Worm (Caenorhabditis elegans) whole organism, L4 larva: ENCODE data around the gene str-39.
A peak's percentile ranks its signal among the peaks of the same experiment; 100 is the strongest.

Experiments
- Y5F2A.4 ChIP-seq: fragments of 200-800 bp; sonication (Bioruptor generic); optimal IDR thresholded peaks from 2 replicates; lab custom pipeline; 2018; ENCODE audit warnings: mild to moderate bottlenecking, missing genetic modification characterization, missing compliant biosample characterization
- ZK546.5 ChIP-seq, 2 experiments: sonication (generic microtip); optimal IDR thresholded peaks; 2 replicates each; lab custom pipeline; 2017; ENCODE audit warnings: missing biosample characterization in 2 of 2, missing genetic modification characterization in 2 of 2
- aha-1 ChIP-seq: fragments of 150-350 bp; peaks from one replicate; lab custom pipeline; 2014; ENCODE audit warnings: missing biosample characterization, missing genetic modification characterization
- attf-4 ChIP-seq: sonication (generic microtip); optimal IDR thresholded peaks from 3 replicates; lab custom pipeline; 2017; ENCODE audit warnings: missing biosample characterization, missing genetic modification characterization
- ceh-20 ChIP-seq: fragments of 200-800 bp; sonication (Bioruptor generic); IDR thresholded peaks from 2 replicates; pipeline ENCODE4 v1.3.6; 2022; ENCODE audit warnings: missing genetic modification reagents, missing genetic modification characterization, missing compliant biosample characterization
- ceh-28 ChIP-seq: fragments of 150-350 bp; optimal IDR thresholded peaks from 2 replicates; lab custom pipeline; 2014; ENCODE audit warnings: missing biosample characterization, missing genetic modification reagents, missing genetic modification characterization
- ceh-32 ChIP-seq: sonication (generic microtip); optimal IDR thresholded peaks from 2 replicates; lab custom pipeline; 2016; ENCODE audit warnings: mild to moderate bottlenecking, missing genetic modification characterization, missing compliant biosample characterization; ENCODE audit not compliant: poor library complexity
- ceh-44 ChIP-seq: fragments of 200-800 bp; sonication (Bioruptor generic); IDR thresholded peaks from 2 replicates; pipeline ENCODE4 v1.3.6; 2022; ENCODE audit warnings: missing genetic modification reagents, missing genetic modification characterization, missing compliant biosample characterization
- ceh-62 ChIP-seq: sonication (generic microtip); optimal IDR thresholded peaks from 2 replicates; lab custom pipeline; 2017; ENCODE audit warnings: missing biosample characterization, missing genetic modification characterization
- ces-1 ChIP-seq: fragments of 150-350 bp; sonication (generic microtip); optimal IDR thresholded peaks from 4 replicates; lab custom pipeline; 2014; ENCODE audit warnings: missing biosample characterization, missing genetic modification reagents, missing genetic modification characterization
- daf-12 ChIP-seq: fragments of 150-350 bp; optimal IDR thresholded peaks from 2 replicates; lab custom pipeline; 2014; ENCODE audit warnings: missing biosample characterization, missing genetic modification reagents, missing genetic modification characterization
- dmd-8 ChIP-seq: fragments of 200-800 bp; sonication (Bioruptor generic); IDR thresholded peaks from 2 replicates; pipeline ENCODE4 v1.3.6; 2022; ENCODE audit warnings: missing genetic modification characterization, missing compliant biosample characterization
- duxl-1 ChIP-seq: sonication (generic microtip); optimal IDR thresholded peaks from 2 replicates; lab custom pipeline; 2016; ENCODE audit warnings: mild to moderate bottlenecking, missing genetic modification characterization, moderate library complexity, missing compliant biosample characterization; ENCODE audit not compliant: poor library complexity
- hif-1 ChIP-seq, 2 experiments: sonication (generic microtip); optimal IDR thresholded peaks; 2 replicates each; lab custom pipeline; 2016 to 2017; ENCODE audit warnings: missing compliant biosample characterization in 2 of 2, missing genetic modification characterization in 2 of 2, missing genetic modification reagents in 2 of 2, missing genotype in 2 of 2, mild to moderate bottlenecking in 1 of 2
- hlh-11 ChIP-seq: fragments of 200-800 bp; sonication (Bioruptor generic); optimal IDR thresholded peaks from 2 replicates; lab custom pipeline; 2018; ENCODE audit warnings: mild to moderate bottlenecking, missing genetic modification characterization, missing compliant biosample characterization
- jun-1 ChIP-seq: fragments of 150-350 bp; optimal IDR thresholded peaks from 2 replicates; lab custom pipeline; 2014; ENCODE audit warnings: missing biosample characterization, missing genetic modification reagents, missing genetic modification characterization
- lin-13 ChIP-seq: fragments of 150-350 bp; optimal IDR thresholded peaks from 2 replicates; lab custom pipeline; 2014; ENCODE audit warnings: missing biosample characterization, missing genetic modification reagents, missing genetic modification characterization
- lin-38 ChIP-seq: fragments of 200-800 bp; sonication (Bioruptor generic); IDR thresholded peaks from 2 replicates; pipeline ENCODE4 v1.3.6; 2022; ENCODE audit warnings: missing genetic modification reagents, missing genetic modification characterization, missing compliant biosample characterization
- lir-3 ChIP-seq: sonication (generic microtip); optimal IDR thresholded peaks from 2 replicates; lab custom pipeline; 2016; ENCODE audit warnings: mild to moderate bottlenecking, missing genetic modification characterization, missing compliant biosample characterization
- madf-5 ChIP-seq, 2 experiments: fragments of 200-800 bp; sonication (Bioruptor generic); IDR thresholded peaks; 2 replicates each; pipeline ENCODE4 v1.3.6; 2022; ENCODE audit warnings: missing compliant biosample characterization in 2 of 2, missing genetic modification characterization in 2 of 2
- mxl-2 ChIP-seq: fragments of 200-800 bp; sonication (Bioruptor generic); conservative IDR thresholded peaks from 2 replicates; pipeline ENCODE4 v1.3.6; 2022; ENCODE audit warnings: missing genetic modification reagents, missing genetic modification characterization, missing compliant biosample characterization
- nhr-102 ChIP-seq: sonication (generic microtip); optimal IDR thresholded peaks from 2 replicates; lab custom pipeline; 2016; ENCODE audit warnings: mild to moderate bottlenecking, missing genetic modification characterization, moderate library complexity, missing compliant biosample characterization
- pha-4 ChIP-seq, 2 experiments: fragments of 150-350 bp in 1 of 2; fragments of 200-800 bp in 1 of 2; sonication (Bioruptor generic) in 1 of 2; IDR thresholded peaks in 1 of 2; optimal IDR thresholded peaks in 1 of 2; 2 replicates each; pipeline versions ENCODE4 v1.3.6 to Lab custom; 2014 to 2022; ENCODE audit warnings: missing genetic modification characterization in 2 of 2, missing genetic modification reagents in 2 of 2, missing biosample characterization in 1 of 2, missing compliant biosample characterization in 1 of 2
- pqm-1 ChIP-seq: sonication (generic microtip); optimal IDR thresholded peaks from 2 replicates; lab custom pipeline; 2017; ENCODE audit warnings: missing biosample characterization, missing genetic modification characterization
- rbr-2 ChIP-seq: sonication (generic microtip); optimal IDR thresholded peaks from 2 replicates; lab custom pipeline; 2016; ENCODE audit warnings: missing genotype, missing genetic modification characterization, missing compliant biosample characterization
- skn-1 ChIP-seq: fragments of 150-350 bp; optimal IDR thresholded peaks from 2 replicates; lab custom pipeline; 2014; ENCODE audit warnings: missing biosample characterization, missing genetic modification characterization
- spr-1 ChIP-seq: sonication (generic microtip); optimal IDR thresholded peaks from 2 replicates; lab custom pipeline; 2016; ENCODE audit warnings: mild to moderate bottlenecking, missing genetic modification characterization, missing compliant biosample characterization
- unc-62 ChIP-seq, 3 experiments: fragments of 150-350 bp in 1 of 3; sonication (generic microtip); optimal IDR thresholded peaks in 2 of 3; peaks in 1 of 3; 1 replicate in 1 of 3; 2 replicates in 2 of 3; lab custom pipeline; 2014 to 2017; ENCODE audit warnings: missing biosample characterization in 3 of 3, missing genetic modification characterization in 3 of 3, missing genetic modification reagents in 3 of 3, missing genotype in 1 of 3
- vab-7 ChIP-seq: fragments of 200-800 bp; sonication (Bioruptor generic); IDR thresholded peaks from 2 replicates; pipeline ENCODE4 v1.3.6; 2022; ENCODE audit warnings: missing genetic modification reagents, missing genetic modification characterization, missing compliant biosample characterization
- zfp-2 ChIP-seq: sonication (generic microtip); optimal IDR thresholded peaks from 2 replicates; lab custom pipeline; 2016; ENCODE audit warnings: mild to moderate bottlenecking, missing genetic modification characterization, missing compliant biosample characterization
- zfp-3 ChIP-seq: fragments of 200-800 bp; sonication (Bioruptor generic); conservative IDR thresholded peaks from 2 replicates; pipeline ENCODE4 v1.3.6; 2022; ENCODE audit warnings: missing genetic modification reagents, missing genetic modification characterization, missing compliant biosample characterization

The str-39 gene

ce11 chrV:2869503-2869902 is 10.2 kb downstream of the str-39 start, which contains the start of gene srh-241:
srh-241 (minus strand) TSS chrV:2869603.
- TF ChIP-seq attf-4 (tag; lab: Kevin White, UChicago) (no peak), vab-7 (GFP tag; lab: Robert Waterston, UW) (no peak), ceh-20 (GFP tag; lab: Robert Waterston, UW) (no peak), jun-1 (tag; lab: Kevin White, UChicago) (no peak), spr-1 (tag; lab: Kevin White, UChicago) (no peak), ces-1 (GFP tag; lab: Kevin White, UChicago) (no peak), nhr-102 (tag; lab: Kevin White, UChicago) (no peak), ceh-44 (GFP tag; lab: Robert Waterston, UW) (no peak), hif-1 (tag; optimal IDR thresholded peaks at IDR 0.05; lab: Kevin White, UChicago) (no peak), pqm-1 (tag; lab: Kevin White, UChicago) (no peak), unc-62 (GFP tag; optimal IDR thresholded peaks at IDR 0.05 in 1 of 2; lab: Kevin White, UChicago) (no peak), unc-62 (tag; optimal IDR thresholded peaks at IDR 0.05; lab: Kevin White, UChicago) (no peak), ceh-28 (no peak), pha-4 (GFP tag; IDR thresholded peaks at IDR 0.05; lab: Robert Waterston, UW) (no peak), pha-4 (tag; optimal IDR thresholded peaks at IDR 0.05; lab: Kevin White, UChicago) (no peak), Y5F2A.4 (GFP tag; lab: Kevin White, UChicago) (no peak), ceh-62 (tag; lab: Kevin White, UChicago) (no peak)

- TF ChIP-seq dmd-8 (GFP tag; lab: Robert Waterston, UW) (no peak), lir-3 (no peak), zfp-2 (no peak), rbr-2 (tag; lab: Kevin White, UChicago) (no peak), ZK546.5 (tag; optimal IDR thresholded peaks at IDR 0.05; lab: Kevin White, UChicago) (no peak), vab-7 (GFP tag; lab: Robert Waterston, UW) (no peak), lin-38 (no peak), madf-5 (GFP tag; IDR thresholded peaks at IDR 0.05; lab: Robert Waterston, UW) (no peak)
These were observed 14.8 kb downstream of the str-39 start, which contains the start of gene srh-240 for ce11 chrV:2864899-2865298. srh-240 (plus strand) TSS chrV:2865199.

ce11 chrV:2863033-2863432 is 16.7 kb downstream of the str-39 start, which contains the start of gene srh-272:
srh-272 (plus strand) TSS chrV:2863333.
- TF ChIP-seq duxl-1 (tag; lab: Kevin White, UChicago) (no peak), zfp-3 (GFP tag; lab: Robert Waterston, UW) (no peak)

ce11 chrV:2861505-2861904 is 18.2 kb downstream of the str-39 start, which contains the start of gene srh-270:
srh-270 (minus strand) TSS chrV:2861605.
- TF ChIP-seq aha-1 (tag; lab: Kevin White, UChicago): peak; percentile 2
- TF ChIP-seq mxl-2 (GFP tag; lab: Robert Waterston, UW): no peak
- TF ChIP-seq unc-62 (GFP tag; optimal IDR thresholded peaks at IDR 0.05 in 1 of 2; lab: Kevin White, UChicago): peak in 1 of 2 experiments; percentile 17
- TF ChIP-seq unc-62 (tag; optimal IDR thresholded peaks at IDR 0.05; lab: Kevin White, UChicago): no peak

- TF ChIP-seq lin-13: no peak
- peak in 1 of 2 experiments; percentile 74 for TF ChIP-seq unc-62 (GFP tag; optimal IDR thresholded peaks at IDR 0.05 in 1 of 2; lab: Kevin White, UChicago)
- no peak for TF ChIP-seq unc-62 (tag; optimal IDR thresholded peaks at IDR 0.05; lab: Kevin White, UChicago)
- TF ChIP-seq hlh-11 (tag; lab: Kevin White, UChicago): no peak
- TF ChIP-seq ceh-32 (tag; lab: Kevin White, UChicago): no peak
- TF ChIP-seq skn-1 (tag; lab: Kevin White, UChicago): no peak
- TF ChIP-seq daf-12 (tag; lab: Kevin White, UChicago): no peak
These were observed 20.0 kb downstream of the str-39 start, which contains the start of gene srj-54 for ce11 chrV:2859738-2860137. srj-54 (minus strand) TSS chrV:2859838.
